Fruit fly (Drosophila melanogaster) whole organism, embryonic: ENCODE data around the gene Ns4.

Experiments used
- CG17385 ChIP-seq: fragments of 200-800 bp; sonication (Bioruptor generic); optimal IDR thresholded peaks from 3 replicates; lab custom pipeline; 2018; ENCODE audit warnings: missing biosample characterization, mild to moderate bottlenecking, missing genetic modification characterization
- CG18599 ChIP-seq: fragments of 200-800 bp; sonication (Bioruptor generic); optimal IDR thresholded peaks from 3 replicates; lab custom pipeline; 2017; ENCODE audit warnings: missing biosample characterization, missing genetic modification characterization, mild to moderate bottlenecking, moderate library complexity, missing genetic modification reagents
- CG2199 ChIP-seq: fragments of 200-800 bp; sonication (Bioruptor generic); IDR thresholded peaks from 3 replicates; pipeline ENCODE4 v1.3.6; 2022; ENCODE audit warnings: missing biosample characterization, missing genetic modification characterization
- CG32767 ChIP-seq: fragments of 200-800 bp; sonication (Bioruptor generic); IDR thresholded peaks from 2 replicates; pipeline ENCODE4 v1.3.6; 2022; ENCODE audit warnings: missing biosample characterization, missing genetic modification characterization
- CG32772 ChIP-seq: fragments of 200-800 bp; sonication (Bioruptor generic); IDR thresholded peaks from 2 replicates; pipeline ENCODE4 v1.3.6; 2022; ENCODE audit warnings: missing biosample characterization, missing genetic modification characterization
- CG9609 ChIP-seq: fragments of 200-800 bp; sonication (Bioruptor generic); optimal IDR thresholded peaks from 3 replicates; lab custom pipeline; 2016; ENCODE audit warnings: missing biosample characterization, missing genetic modification characterization
- CG9932 ChIP-seq: fragments of 200-800 bp; sonication (Bioruptor generic); IDR thresholded peaks from 2 replicates; pipeline ENCODE4 v1.3.6; 2022; ENCODE audit warnings: missing biosample characterization, missing genetic modification characterization
- Deaf1 ChIP-seq: fragments of 200-800 bp; optimal IDR thresholded peaks from 3 replicates; lab custom pipeline; 2019; ENCODE audit warnings: missing biosample characterization, mild to moderate bottlenecking, missing genetic modification characterization, moderate library complexity
- Dfd ChIP-seq, 2 experiments: fragments of >200 bp; optimal IDR thresholded peaks; 2 replicates each; lab custom pipeline; 2017; ENCODE audit warnings: missing biosample characterization in 2 of 2, missing genetic modification characterization in 2 of 2
- HLH54F ChIP-seq: fragments of 200-800 bp; sonication (Bioruptor generic); optimal IDR thresholded peaks from 3 replicates; lab custom pipeline; 2016; ENCODE audit warnings: missing biosample characterization, missing genetic modification characterization
- Hr51 ChIP-seq, 2 experiments: fragments of 200-800 bp; sonication (Bioruptor generic); optimal IDR thresholded peaks; 2 replicates in 1 of 2; 3 replicates in 1 of 2; lab custom pipeline; 2016 to 2018; ENCODE audit warnings: missing biosample characterization in 2 of 2, missing genetic modification characterization in 2 of 2, mild to moderate bottlenecking in 1 of 2, moderate library complexity in 1 of 2
- Pdp1 ChIP-seq, 2 experiments: fragments of 200-800 bp; sonication (Bioruptor generic); optimal IDR thresholded peaks; 3 replicates each; lab custom pipeline; 2016; ENCODE audit warnings: missing biosample characterization in 2 of 2, missing genetic modification characterization in 2 of 2, mild to moderate bottlenecking in 1 of 2, moderate library complexity in 1 of 2
- Trl ChIP-seq, 3 experiments: fragments of >200 bp in 2 of 3; fragments of 200-800 bp in 1 of 3; sonication (Bioruptor generic) in 1 of 3; optimal IDR thresholded peaks; 2 replicates in 1 of 3; 3 replicates in 2 of 3; lab custom pipeline; 2016 to 2017; ENCODE audit warnings: missing biosample characterization in 1 of 3, missing genetic modification characterization in 1 of 3
- abd-A ChIP-seq: fragments of 200-800 bp; sonication (Bioruptor generic); optimal IDR thresholded peaks from 3 replicates; lab custom pipeline; 2019; ENCODE audit warnings: missing biosample characterization, mild to moderate bottlenecking, missing genetic modification characterization, moderate library complexity
- amos ChIP-seq: fragments of 200-800 bp; sonication (Bioruptor generic); IDR thresholded peaks from 2 replicates; pipeline ENCODE4 v1.3.6; 2022; ENCODE audit warnings: missing biosample characterization, missing genetic modification characterization; ENCODE audit not compliant: partially characterized antibody
- cg ChIP-seq: fragments of 200-800 bp; sonication (Bioruptor generic); optimal IDR thresholded peaks from 3 replicates; lab custom pipeline; 2019; ENCODE audit warnings: missing biosample characterization, mild to moderate bottlenecking, missing genetic modification characterization, moderate library complexity
- crol ChIP-seq: fragments of 200-800 bp; sonication (Bioruptor generic); IDR thresholded peaks from 2 replicates; pipeline ENCODE4 v1.3.6; 2022; ENCODE audit warnings: missing biosample characterization, missing genetic modification characterization
- kni ChIP-seq: fragments of 200-800 bp; sonication (Bioruptor generic); optimal IDR thresholded peaks from 3 replicates; lab custom pipeline; 2017; ENCODE audit warnings: mild to moderate bottlenecking, missing biosample characterization, missing genetic modification reagents, missing genetic modification characterization
- nerfin-1 ChIP-seq: fragments of 200-800 bp; sonication (Bioruptor generic); optimal IDR thresholded peaks from 3 replicates; lab custom pipeline; 2019; ENCODE audit warnings: missing biosample characterization, mild to moderate bottlenecking, missing genetic modification characterization, moderate library complexity
- p53 ChIP-seq: fragments of 200-800 bp; sonication (Bioruptor generic); optimal IDR thresholded peaks from 2 replicates; lab custom pipeline; 2016; ENCODE audit warnings: missing biosample characterization, missing genetic modification characterization
- pros ChIP-seq: fragments of 200-800 bp; sonication (Bioruptor generic); optimal IDR thresholded peaks from 3 replicates; lab custom pipeline; 2019; ENCODE audit warnings: missing biosample characterization, mild to moderate bottlenecking, missing genetic modification characterization, moderate library complexity
- scrt ChIP-seq: fragments of 200-800 bp; sonication (Bioruptor generic); optimal IDR thresholded peaks from 2 replicates; lab custom pipeline; 2018; ENCODE audit warnings: missing biosample characterization, mild to moderate bottlenecking, missing genetic modification characterization, moderate library complexity
- sd ChIP-seq: fragments of 200-800 bp; sonication (Bioruptor generic); optimal IDR thresholded peaks from 3 replicates; lab custom pipeline; 2018; ENCODE audit warnings: missing biosample characterization, mild to moderate bottlenecking, missing genetic modification characterization, moderate library complexity
- toy ChIP-seq: fragments of 200-800 bp; sonication (Bioruptor generic); IDR thresholded peaks from 2 replicates; pipeline ENCODE4 v1.3.6; 2022; ENCODE audit warnings: missing biosample characterization, missing genetic modification characterization

Ns4 gene

dm6 chr2L:20803733-20804164 is 51.5 kb downstream of the Ns4 start (continued):
- TF ChIP-seq CG9609 (GFP tag; lab: Kevin White, UChicago) = no peak
- TF ChIP-seq HLH54F (GFP tag; lab: Kevin White, UChicago) = no peak
- TF ChIP-seq nerfin-1 (tag; lab: Kevin White, UChicago) = peak; percentile 43
- no peak for TF ChIP-seq Dfd (GFP tag; optimal IDR thresholded peaks at IDR 0.05; lab: Kevin White, UChicago)
- TF ChIP-seq CG17385 (GFP tag; lab: Kevin White, UChicago) = no peak
- 0 out of 2 replicates have a peak, but pooled peaks have one; percentile 8 for TF ChIP-seq CG32772 (GFP tag; lab: Robert Waterston, UW)
- TF ChIP-seq p53 = no peak
- TF ChIP-seq cg (GFP tag; lab: Kevin White, UChicago) = peak; percentile 38
- 0 out of 2 replicates have a peak, but pooled peaks have one; percentile 27 for TF ChIP-seq amos (GFP tag; lab: Robert Waterston, UW)
- TF ChIP-seq toy (GFP tag; lab: Robert Waterston, UW) = 0 out of 2 replicates have a peak, but pooled peaks have one; percentile 47
- peak; percentile 78; the same call in 2 of the 3 replicates for TF ChIP-seq CG2199 (GFP tag; lab: Robert Waterston, UW)
- TF ChIP-seq Hr51 (GFP tag; optimal IDR thresholded peaks at IDR 0.05; lab: Kevin White, UChicago) = peak in 1 of 2 experiments; percentile 26
- peak; percentile 31 for TF ChIP-seq Deaf1 (tag; lab: Kevin White, UChicago)
- peak; percentile 80 for TF ChIP-seq abd-A (tag; lab: Kevin White, UChicago)
- peak; percentile 91 for TF ChIP-seq crol (GFP tag; lab: Robert Waterston, UW)
- peak; percentile 25 for TF ChIP-seq CG18599 (GFP tag; lab: Kevin White, UChicago)
- 0 out of 2 replicates have a peak, but pooled peaks have one; percentile 5 for TF ChIP-seq CG32767 (GFP tag; lab: Robert Waterston, UW)
- TF ChIP-seq Pdp1 (GFP tag; optimal IDR thresholded peaks at IDR 0.05; lab: Kevin White, UChicago) = peak in 1 of 2 experiments; percentile 47
- TF ChIP-seq sd (tag; lab: Kevin White, UChicago) = peak; percentile 65
- TF ChIP-seq CG9932 (GFP tag; lab: Robert Waterston, UW) = no peak
- TF ChIP-seq kni (GFP tag; lab: Kevin White, UChicago) = peak; percentile 12
- peak; percentile 99 for TF ChIP-seq scrt (GFP tag; lab: Kevin White, UChicago)
- peak; percentile 45 to 52 for TF ChIP-seq Trl (optimal IDR thresholded peaks at IDR 0.05; lab: Kevin White, UChicago)
- no peak for TF ChIP-seq Trl (GFP tag; optimal IDR thresholded peaks at IDR 0.05; lab: Kevin White, UChicago)
- peak; percentile 83 for TF ChIP-seq pros (GFP tag; lab: Kevin White, UChicago)
- TF ChIP-seq, all 482 proteins: peak for 30
